Worm (Caenorhabditis elegans) whole organism, L3 larva: ENCODE results near the gene xbx-1.

Experiments used
- R02D3.7 ChIP-seq: fragments of 150-350 bp; optimal IDR thresholded peaks from 2 replicates; lab custom pipeline; 2014; ENCODE audit warnings: missing biosample characterization, missing genetic modification characterization
- ZK546.5 ChIP-seq: sonication (generic microtip); optimal IDR thresholded peaks from 2 replicates; lab custom pipeline; 2017; ENCODE audit warnings: missing biosample characterization, missing genetic modification characterization
- aly-2 ChIP-seq: fragments of 150-350 bp; optimal IDR thresholded peaks from 2 replicates; lab custom pipeline; 2014; ENCODE audit warnings: missing biosample characterization, missing genetic modification characterization
- ama-1 ChIP-seq: fragments of 150-350 bp; optimal IDR thresholded peaks from 2 replicates; lab custom pipeline; 2018
- ceh-16 ChIP-seq: sonication (generic microtip); optimal IDR thresholded peaks from 2 replicates; lab custom pipeline; 2017; ENCODE audit warnings: missing biosample characterization, missing genetic modification characterization
- ceh-82 ChIP-seq: fragments of 150-350 bp; optimal IDR thresholded peaks from 2 replicates; lab custom pipeline; 2014; ENCODE audit warnings: missing biosample characterization, missing genetic modification characterization
- ceh-9 ChIP-seq: sonication (generic microtip); optimal IDR thresholded peaks from 2 replicates; lab custom pipeline; 2018; ENCODE audit warnings: missing biosample characterization, missing genetic modification characterization
- egl-5 ChIP-seq: fragments of 150-350 bp; optimal IDR thresholded peaks from 2 replicates; lab custom pipeline; 2017; ENCODE audit warnings: missing biosample characterization, missing genetic modification reagents, missing genetic modification characterization, inconsistent platforms
- elt-1 ChIP-seq: fragments of 150-350 bp; optimal IDR thresholded peaks from 2 replicates; lab custom pipeline; 2014; ENCODE audit warnings: missing biosample characterization, missing genetic modification characterization
- elt-2 ChIP-seq: sonication (generic microtip); optimal IDR thresholded peaks from 2 replicates; lab custom pipeline; 2016; ENCODE audit warnings: missing genetic modification reagents, mild to moderate bottlenecking, missing genetic modification characterization, missing compliant biosample characterization
- elt-3 ChIP-seq, 3 experiments: fragments of 150-350 bp in 1 of 3; sonication (generic microtip) in 2 of 3; optimal IDR thresholded peaks; 2 replicates in 2 of 3; 4 replicates in 1 of 3; lab custom pipeline; 2014 to 2017; ENCODE audit warnings: missing biosample characterization in 3 of 3, missing genetic modification characterization in 3 of 3
- fkh-10 ChIP-seq: sonication (generic microtip); optimal IDR thresholded peaks from 2 replicates; lab custom pipeline; 2017; ENCODE audit warnings: missing biosample characterization, missing genetic modification reagents, missing genetic modification characterization
- fkh-2 ChIP-seq: fragments of 150-350 bp; optimal IDR thresholded peaks from 2 replicates; lab custom pipeline; 2014; ENCODE audit warnings: missing biosample characterization, missing genetic modification reagents, missing genetic modification characterization
- fos-1 ChIP-seq: fragments of 150-350 bp; optimal IDR thresholded peaks from 2 replicates; lab custom pipeline; 2014; ENCODE audit warnings: missing biosample characterization, missing genetic modification characterization
- hmg-11 ChIP-seq: sonication (generic microtip); optimal IDR thresholded peaks from 2 replicates; lab custom pipeline; 2016; ENCODE audit warnings: missing genetic modification characterization, missing compliant biosample characterization
- lsy-12 ChIP-seq: sonication (generic microtip); optimal IDR thresholded peaks from 2 replicates; lab custom pipeline; 2016; ENCODE audit warnings: mild to moderate bottlenecking, missing genetic modification characterization, missing compliant biosample characterization
- mdl-1 ChIP-seq: fragments of 150-350 bp; optimal IDR thresholded peaks from 2 replicates; lab custom pipeline; 2014; ENCODE audit warnings: missing biosample characterization, missing genetic modification characterization
- mml-1 ChIP-seq: fragments of 150-350 bp; sonication (generic microtip); optimal IDR thresholded peaks from 3 replicates; lab custom pipeline; 2014; ENCODE audit warnings: missing biosample characterization, missing genetic modification characterization
- nfya-1 ChIP-seq: sonication (generic microtip); optimal IDR thresholded peaks from 2 replicates; lab custom pipeline; 2017; ENCODE audit warnings: missing genetic modification characterization, mild to moderate bottlenecking, missing compliant biosample characterization, antibody characterized with exemption, moderate library complexity; ENCODE audit not compliant: insufficient read depth
- nhr-12 ChIP-seq: fragments of 150-350 bp; optimal IDR thresholded peaks from 2 replicates; lab custom pipeline; 2014; ENCODE audit warnings: missing biosample characterization, missing genetic modification characterization
- nhr-28 ChIP-seq: fragments of 150-350 bp; optimal IDR thresholded peaks from 2 replicates; lab custom pipeline; 2014; ENCODE audit warnings: missing biosample characterization, missing genetic modification characterization
- nhr-43 ChIP-seq: sonication (generic microtip); optimal IDR thresholded peaks from 2 replicates; lab custom pipeline; 2016; ENCODE audit warnings: mild to moderate bottlenecking, missing genetic modification characterization, missing compliant biosample characterization; ENCODE audit not compliant: poor library complexity, severe bottlenecking
- nhr-67 ChIP-seq: fragments of 150-350 bp; optimal IDR thresholded peaks from 2 replicates; lab custom pipeline; 2014; ENCODE audit warnings: missing biosample characterization, missing genetic modification characterization
- nhr-76 ChIP-seq: fragments of 150-350 bp; sonication (generic microtip); optimal IDR thresholded peaks from 5 replicates; lab custom pipeline; 2014; ENCODE audit warnings: missing biosample characterization, missing genetic modification characterization
- nhr-77 ChIP-seq: fragments of 150-350 bp; optimal IDR thresholded peaks from 2 replicates; lab custom pipeline; 2014; ENCODE audit warnings: missing biosample characterization, missing genetic modification characterization
- pha-4 ChIP-seq: fragments of 150-350 bp; optimal IDR thresholded peaks from 2 replicates; lab custom pipeline; 2014; ENCODE audit warnings: missing biosample characterization, missing genetic modification reagents, missing genetic modification characterization
- pqm-1 ChIP-seq: fragments of 150-350 bp; optimal IDR thresholded peaks from 2 replicates; lab custom pipeline; 2017; ENCODE audit warnings: missing biosample characterization, missing genetic modification characterization, inconsistent platforms
- sea-2 ChIP-seq: fragments of 150-350 bp; sonication (generic microtip); optimal IDR thresholded peaks from 4 replicates; lab custom pipeline; 2014; ENCODE audit warnings: missing biosample characterization, missing genetic modification reagents, missing genetic modification characterization
- skn-1 ChIP-seq: fragments of 150-350 bp; optimal IDR thresholded peaks from 2 replicates; lab custom pipeline; 2014; ENCODE audit warnings: missing biosample characterization, missing genetic modification characterization
- snpc-4 ChIP-seq: fragments of 150-350 bp; optimal IDR thresholded peaks from 2 replicates; lab custom pipeline; 2014; ENCODE audit warnings: missing biosample characterization, missing genetic modification characterization
- unc-62 ChIP-seq: fragments of 150-350 bp; sonication (generic microtip); optimal IDR thresholded peaks from 4 replicates; lab custom pipeline; 2014; ENCODE audit warnings: missing biosample characterization, missing genetic modification reagents, missing genetic modification characterization
- zag-1 ChIP-seq: fragments of 150-350 bp; optimal IDR thresholded peaks from 2 replicates; lab custom pipeline; 2014; ENCODE audit warnings: missing biosample characterization, missing genetic modification characterization
- ztf-11 ChIP-seq: fragments of 150-350 bp; optimal IDR thresholded peaks from 2 replicates; lab custom pipeline; 2014; ENCODE audit warnings: missing biosample characterization, missing genetic modification characterization

Gene xbx-1

DNA sequence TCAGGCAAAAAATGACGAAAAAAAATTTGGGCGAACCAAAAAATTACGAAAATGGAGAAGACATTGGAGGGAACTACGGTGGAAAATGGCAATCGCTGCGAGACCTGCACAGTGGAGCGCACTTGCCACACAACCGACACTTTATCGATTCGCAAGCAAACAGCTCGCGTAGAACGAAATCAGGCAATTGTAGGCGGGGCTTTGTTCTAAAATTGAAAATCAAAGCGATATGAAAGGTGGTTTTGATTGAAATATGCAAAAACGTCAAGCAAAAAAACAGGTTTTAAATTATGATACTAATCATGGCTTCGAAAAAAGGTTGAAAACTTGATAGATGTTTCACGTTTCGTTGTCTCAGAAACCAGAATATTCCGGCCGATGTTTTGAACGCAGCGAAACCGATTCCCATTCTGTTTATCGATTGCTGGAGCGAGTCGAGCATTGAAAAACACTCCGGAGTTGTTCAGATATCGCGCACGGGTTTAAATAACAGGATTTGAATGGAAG lies 22.2 kb downstream of the xbx-1 start, which contains the start of the genes fib-1 and mut-15 (continued):
- TF ChIP-seq egl-5 (tag; lab: Kevin White, UChicago): peak; percentile 92
- no peak for TF ChIP-seq nhr-67 (tag; lab: Kevin White, UChicago)

DNA sequence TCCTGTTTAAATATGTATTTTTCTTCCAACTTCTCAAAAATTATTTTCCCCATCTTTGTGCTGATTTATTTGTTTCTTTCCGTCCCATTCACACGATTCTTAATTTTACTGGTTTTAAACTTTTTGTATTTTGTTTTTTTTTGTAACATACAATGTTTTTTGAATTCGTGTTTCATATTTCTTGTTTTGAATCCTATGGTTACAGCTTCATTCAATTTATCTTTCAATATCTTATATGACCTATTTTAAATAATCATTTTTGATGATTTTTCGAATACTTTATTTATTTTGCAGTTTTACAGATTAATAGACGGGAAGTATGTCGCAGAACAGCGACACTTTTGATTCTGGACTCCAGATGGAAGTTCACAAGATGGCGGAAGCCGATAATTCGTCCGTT lies 24.8 kb downstream of the xbx-1 start, which contains the start of gene hrde-2:
hrde-2 (plus strand) TSS at position 301 of the 400 bp plus-strand sequence.
- TF ChIP-seq skn-1: no peak
- TF ChIP-seq egl-5 (tag; lab: Kevin White, UChicago): no peak
- no peak for TF ChIP-seq elt-1 (tag; lab: Kevin White, UChicago)
- no peak for TF ChIP-seq mdl-1 (tag; lab: Kevin White, UChicago)
- no peak for TF ChIP-seq zag-1
- no peak for TF ChIP-seq ZK546.5 (tag; lab: Kevin White, UChicago)
- TF ChIP-seq sea-2 (GFP tag; lab: Kevin White, UChicago): no peak
- no peak for TF ChIP-seq fos-1 (tag; lab: Kevin White, UChicago)
- TF ChIP-seq hmg-11 (tag; lab: Kevin White, UChicago): no peak
- no peak for TF ChIP-seq pha-4
- TF ChIP-seq nhr-43 (tag; lab: Kevin White, UChicago): no peak
- no peak for TF ChIP-seq ceh-9
- TF ChIP-seq fkh-10 (GFP tag; lab: Kevin White, UChicago): no peak
- no peak for TF ChIP-seq elt-3 (tag; optimal IDR thresholded peaks at IDR 0.05; lab: Kevin White, UChicago)
- TF ChIP-seq, all 47 proteins: peak for 0

DNA sequence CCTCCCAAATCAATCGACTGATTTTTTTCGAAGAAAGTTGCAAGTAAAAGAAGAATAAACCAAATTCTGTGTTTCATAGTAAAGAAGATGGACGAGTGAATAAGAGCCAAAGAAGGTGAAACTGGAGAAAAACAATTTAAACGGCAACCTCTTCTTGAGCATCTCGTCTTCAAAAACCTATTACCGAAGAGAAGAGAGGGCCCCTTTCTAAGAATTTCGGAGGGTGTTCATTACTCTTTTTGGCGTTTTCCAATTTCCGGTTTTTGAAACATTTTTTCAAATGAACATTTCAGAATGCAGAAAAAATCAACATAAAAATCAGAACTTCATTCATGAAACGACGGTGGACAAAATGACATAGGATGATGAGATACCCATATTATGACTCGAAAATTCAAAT lies 31.5 kb downstream of the xbx-1 start, which contains the start of gene nmr-2:
nmr-2 (minus strand) TSS at position 101 of the 400 bp plus-strand sequence.
- no peak for TF ChIP-seq fkh-10 (GFP tag; lab: Kevin White, UChicago)
- no peak for TF ChIP-seq mml-1 (tag; lab: Kevin White, UChicago)
- TF ChIP-seq mdl-1 (tag; lab: Kevin White, UChicago): no peak
- no peak for TF ChIP-seq nhr-76 (tag; lab: Kevin White, UChicago)
- TF ChIP-seq ceh-9: no peak
- TF ChIP-seq hmg-11 (tag; lab: Kevin White, UChicago): no peak
- no peak for TF ChIP-seq ceh-82
- TF ChIP-seq lsy-12: no peak
- TF ChIP-seq aly-2: no peak
- no peak for TF ChIP-seq unc-62
- TF ChIP-seq ztf-11 (tag; lab: Kevin White, UChicago): no peak
- TF ChIP-seq elt-1 (tag; lab: Kevin White, UChicago): no peak

DNA sequence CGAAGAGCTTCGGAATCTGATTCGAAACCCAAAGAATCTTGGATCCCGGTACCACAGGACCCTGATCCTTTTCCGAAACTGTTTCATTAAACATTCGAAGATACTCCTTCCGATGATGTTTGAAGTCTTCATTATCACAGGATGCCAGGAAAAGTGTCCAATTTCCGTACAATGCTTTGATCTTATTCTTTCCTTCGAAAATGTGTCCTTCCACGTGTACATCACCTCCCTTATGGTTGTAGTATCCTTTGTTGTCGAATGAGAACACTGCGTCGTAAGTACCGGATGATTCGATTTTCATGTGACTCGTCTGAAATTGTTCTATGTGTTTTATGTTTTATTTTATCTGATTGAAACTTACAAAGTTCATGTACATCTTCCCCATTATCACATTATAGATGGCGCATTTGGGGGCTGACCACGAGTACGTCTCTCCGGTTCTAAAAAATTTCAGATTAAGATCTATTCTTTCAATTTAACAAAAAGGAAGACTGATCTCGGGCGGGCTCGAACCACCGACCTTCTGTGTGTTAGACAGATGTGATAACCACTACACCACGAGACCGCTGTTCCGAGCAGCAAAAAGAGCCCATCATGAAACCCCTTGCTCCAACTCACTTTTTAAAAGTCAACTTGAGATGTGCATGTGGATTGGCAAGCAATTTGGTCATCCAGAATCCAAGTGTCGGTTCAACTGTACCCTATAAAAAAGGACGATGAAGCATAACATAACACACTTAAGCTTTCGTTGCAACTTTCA lies 32.7 kb downstream of the xbx-1 start:
- no peak for TF ChIP-seq nhr-67 (tag; lab: Kevin White, UChicago)
- TF ChIP-seq nfya-1: peak; percentile 10
- peak; percentile 22 for TF ChIP-seq ama-1 (lab: Kevin White, UChicago)
- TF ChIP-seq snpc-4 (tag; lab: Kevin White, UChicago): no peak
- peak; percentile 49 for TF ChIP-seq elt-1 (tag; lab: Kevin White, UChicago)
- TF ChIP-seq elt-2 (tag; lab: Kevin White, UChicago): peak; percentile 30
- no peak for TF ChIP-seq fkh-2 (tag; lab: Kevin White, UChicago)

- no peak for TF ChIP-seq egl-5 (tag; lab: Kevin White, UChicago)
- no peak for TF ChIP-seq ztf-11 (tag; lab: Kevin White, UChicago)
- TF ChIP-seq hmg-11 (tag; lab: Kevin White, UChicago): no peak
- no peak for TF ChIP-seq nhr-28 (tag; lab: Kevin White, UChicago)
- no peak for TF ChIP-seq nhr-77 (tag; lab: Kevin White, UChicago)
- no peak for TF ChIP-seq nhr-12 (tag; lab: Kevin White, UChicago)
- TF ChIP-seq, all 47 proteins: peak for 0
Observed at ce11 chrV:15013328-15013727, 33.3 kb downstream of the xbx-1 start.

- TF ChIP-seq ceh-16 (tag; lab: Kevin White, UChicago) (no peak), fkh-10 (GFP tag; lab: Kevin White, UChicago) (no peak), ceh-82 (no peak), mdl-1 (tag; lab: Kevin White, UChicago) (no peak), nfya-1 (no peak), unc-62 (no peak), hmg-11 (tag; lab: Kevin White, UChicago) (no peak), fkh-2 (tag; lab: Kevin White, UChicago) (no peak), pqm-1 (tag; lab: Kevin White, UChicago) (no peak), nhr-43 (tag; lab: Kevin White, UChicago) (no peak), nhr-76 (tag; lab: Kevin White, UChicago) (no peak), fos-1 (tag; lab: Kevin White, UChicago) (no peak), R02D3.7 (tag; lab: Kevin White, UChicago) (no peak), aly-2 (no peak)
Observed at ce11 chrV:15014164-15014563, 34.1 kb downstream of the xbx-1 start, which contains the start of gene obr-2. Gene obr-2, minus strand, starts transcription at chrV:15014264.
